Worm (Caenorhabditis elegans): ENCODE results near the gene fbxb-63.

DNA sequence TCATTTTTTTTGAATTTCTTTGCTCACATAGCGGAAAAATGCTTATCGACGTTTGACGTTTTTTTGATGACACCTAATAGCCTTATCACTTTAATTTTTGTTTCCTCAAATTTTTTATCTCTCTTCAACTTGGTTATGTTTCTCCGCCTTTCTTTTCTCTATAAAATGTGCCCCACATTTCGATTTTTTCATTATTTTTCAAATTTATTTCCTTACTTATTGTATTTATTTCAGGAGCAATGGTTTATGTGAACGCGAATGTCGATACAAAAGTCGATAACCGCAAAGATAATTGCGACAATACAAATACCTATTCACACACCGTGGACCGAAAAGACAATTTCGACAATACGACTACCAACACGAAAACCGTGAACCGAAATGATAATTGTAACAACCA is 16.9 kb upstream of the fbxb-63 start, which contains the start of gene sdz-6:
- TF ChIP-seq F22D6.2 (tag; optimal IDR thresholded peaks at IDR 0.05) (no peak), F49E8.2 (tag; optimal IDR thresholded peaks at IDR 0.05; ENCODE audit: insufficient read depth) (no peak), ztf-18 (tag; optimal IDR thresholded peaks at IDR 0.05) (no peak), mxl-1 (tag; optimal IDR thresholded peaks at IDR 0.05) (no peak), bed-1 (GFP tag; IDR thresholded peaks at IDR 0.05) (no peak), F39B2.1 (GFP tag; IDR thresholded peaks at IDR 0.05) (no peak), sea-2 (GFP tag; IDR thresholded peaks at IDR 0.05) (no peak)

All from whole organism, young adult.